Fruit fly (Drosophila melanogaster): Measurements from ENCODE around the gene Cpsf6.

Gene Cpsf6

dm6 chr3L:8318916-8319506, 3.7 kb upstream of the Cpsf6 start, which contains the start of gene CG43059 (continued):
- TF ChIP-seq CG3995 (GFP tag; optimal IDR thresholded peaks at IDR 0.05) (no peak), Atf-2 (GFP tag; optimal IDR thresholded peaks at IDR 0.05) (no peak), ewg (GFP tag; optimal IDR thresholded peaks at IDR 0.05) (no peak), Fer1 (GFP tag; optimal IDR thresholded peaks at IDR 0.05) (no peak), CG10209 (GFP tag; optimal IDR thresholded peaks at IDR 0.05) (no peak), dmrt99B (tag; optimal IDR thresholded peaks at IDR 0.05) (peak; percentile 8), CG8944 (GFP tag; optimal IDR thresholded peaks at IDR 0.05) (no peak), CG11093 (GFP tag; IDR thresholded peaks at IDR 0.05) (no peak), CG17829 (tag; optimal IDR thresholded peaks at IDR 0.05) (no peak), pan (optimal IDR thresholded peaks at IDR 0.05) (no peak), pan (GFP tag; optimal IDR thresholded peaks at IDR 0.05 in 1 of 2, IDR thresholded peaks at IDR 0.05 in 1 of 2) (no peak), CG10431 (GFP tag; optimal IDR thresholded peaks at IDR 0.05) (no peak), Ets65A (GFP tag) (peak; percentile 38), lilli (GFP tag; optimal IDR thresholded peaks at IDR 0.05) (no peak), ranshi (GFP tag; IDR thresholded peaks at IDR 0.05) (no peak), CG7556 (GFP tag; optimal IDR thresholded peaks at IDR 0.05) (no peak), Six4 (GFP tag; optimal IDR thresholded peaks at IDR 0.05) (no peak), Xrp1 (GFP tag; IDR thresholded peaks at IDR 0.05) (peak; percentile 20; the same call in 1 of the 2 replicates), E2f1 (GFP tag; IDR thresholded peaks at IDR 0.05) (0 out of 2 replicates have a peak, but pooled peaks have one; percentile 15), CG17568 (GFP tag; optimal IDR thresholded peaks at IDR 0.05) (no peak), Deaf1 (tag; optimal IDR thresholded peaks at IDR 0.05) (no peak), CG10321 (GFP tag; IDR thresholded peaks at IDR 0.05) (no peak), Med (GFP tag) (peak; percentile 53), C15 (GFP tag; IDR thresholded peaks at IDR 0.05) (peak; percentile 22; the same call in 1 of the 3 replicates), ttk (GFP tag; IDR thresholded peaks at IDR 0.05) (no peak), Lhr (GFP tag; optimal IDR thresholded peaks at IDR 0.05) (no peak), CG8924 (tag; optimal IDR thresholded peaks at IDR 0.05) (no peak), fd102C (GFP tag; optimal IDR thresholded peaks at IDR 0.05) (no peak), CG3163 (GFP tag; optimal IDR thresholded peaks at IDR 0.05) (no peak), CG12744 (GFP tag; optimal IDR thresholded peaks at IDR 0.05) (no peak), TFAM (GFP tag; optimal IDR thresholded peaks at IDR 0.05) (no peak), wor (GFP tag; IDR thresholded peaks at IDR 0.05) (no peak), YL-1 (GFP tag; optimal IDR thresholded peaks at IDR 0.05) (no peak), sna (GFP tag; IDR thresholded peaks at IDR 0.05; ENCODE audit: partially characterized antibody) (no peak), CG8388 (GFP tag; optimal IDR thresholded peaks at IDR 0.05) (no peak), phol (tag; optimal IDR thresholded peaks at IDR 0.05) (peak; percentile 21), CG3407 (GFP tag; optimal IDR thresholded peaks at IDR 0.05) (no peak), CG1603 (tag; optimal IDR thresholded peaks at IDR 0.05) (peak; percentile 28), Sox102F (GFP tag; optimal IDR thresholded peaks at IDR 0.05) (peak; percentile 34), Ada2b (GFP tag; IDR thresholded peaks at IDR 0.05) (0 out of 2 replicates have a peak, but pooled peaks have one; percentile 25), Awh (GFP tag; IDR thresholded peaks at IDR 0.05) (0 out of 2 replicates have a peak, but pooled peaks have one; percentile 29), CG31365 (tag; optimal IDR thresholded peaks at IDR 0.05) (no peak), Gug (GFP tag; IDR thresholded peaks at IDR 0.05) (no peak), Drgx (GFP tag; IDR thresholded peaks at IDR 0.05) (peak; percentile 92), CG15011 (GFP tag; optimal IDR thresholded peaks at IDR 0.05) (no peak), CG4617 (GFP tag; optimal IDR thresholded peaks at IDR 0.05; ENCODE audit: borderline replicate concordance) (no peak), CG9437 (GFP tag; optimal IDR thresholded peaks at IDR 0.05) (no peak), tap (tag; optimal IDR thresholded peaks at IDR 0.05) (no peak), CG2202 (tag; optimal IDR thresholded peaks at IDR 0.05) (no peak), Blimp-1 (GFP tag; optimal IDR thresholded peaks at IDR 0.05) (peak; percentile 32), ssp (GFP tag; IDR thresholded peaks at IDR 0.05) (no peak)

Data from whole organism, embryonic.